Worm (Caenorhabditis elegans) whole organism, L4 larva: ENCODE measurements around the gene srbc-40.

Source experiments
- D1046.2 ChIP-seq: fragments of 200-800 bp; sonication (Bioruptor generic); IDR thresholded peaks from 2 replicates; pipeline ENCODE4 v1.3.6; 2022; ENCODE audit warnings: missing genetic modification characterization, missing compliant biosample characterization
- F10B5.3 ChIP-seq: sonication (generic microtip); optimal IDR thresholded peaks from 2 replicates; lab custom pipeline; 2016; ENCODE audit warnings: mild to moderate bottlenecking, missing genetic modification characterization, missing compliant biosample characterization
- F37D6.2 ChIP-seq: sonication (generic microtip); optimal IDR thresholded peaks from 2 replicates; lab custom pipeline; 2016; ENCODE audit warnings: mild to moderate bottlenecking, missing genetic modification characterization, missing compliant biosample characterization
- F44E2.7 ChIP-seq: fragments of 200-800 bp; sonication (Bioruptor generic); IDR thresholded peaks from 2 replicates; pipeline ENCODE4 v2.1.2; 2022; ENCODE audit warnings: missing genetic modification characterization, missing compliant biosample characterization
- T20F7.1 ChIP-seq: fragments of 200-800 bp; sonication (Bioruptor generic); optimal IDR thresholded peaks from 2 replicates; lab custom pipeline; 2018; ENCODE audit warnings: mild to moderate bottlenecking, missing genetic modification characterization, missing compliant biosample characterization
- Y105C5A.15 ChIP-seq: fragments of 200-800 bp; sonication (Bioruptor generic); IDR thresholded peaks from 2 replicates; pipeline ENCODE4 v1.3.6; 2022; ENCODE audit warnings: missing genetic modification characterization, missing compliant biosample characterization
- Y48G9A.11 ChIP-seq: fragments of 200-800 bp; sonication (Bioruptor generic); IDR thresholded peaks from 2 replicates; pipeline ENCODE4 v1.3.6; 2022; ENCODE audit warnings: missing genetic modification reagents, missing genetic modification characterization, missing compliant biosample characterization
- Y75B8A.6 ChIP-seq: fragments of 200-800 bp; sonication (Bioruptor generic); IDR thresholded peaks from 2 replicates; pipeline ENCODE4 v1.3.6; 2022; ENCODE audit warnings: missing genetic modification reagents, missing genetic modification characterization, missing compliant biosample characterization
- ZK337.2 ChIP-seq: fragments of 200-800 bp; sonication (Bioruptor generic); IDR thresholded peaks from 2 replicates; pipeline ENCODE4 v1.3.6; 2022; ENCODE audit warnings: missing genetic modification reagents, missing genetic modification characterization, missing compliant biosample characterization
- aha-1 ChIP-seq: fragments of 150-350 bp; peaks from one replicate; lab custom pipeline; 2014; ENCODE audit warnings: missing biosample characterization, missing genetic modification characterization
- ceh-20 ChIP-seq: fragments of 200-800 bp; sonication (Bioruptor generic); IDR thresholded peaks from 2 replicates; pipeline ENCODE4 v1.3.6; 2022; ENCODE audit warnings: missing genetic modification reagents, missing genetic modification characterization, missing compliant biosample characterization
- ceh-28 ChIP-seq: fragments of 150-350 bp; optimal IDR thresholded peaks from 2 replicates; lab custom pipeline; 2014; ENCODE audit warnings: missing biosample characterization, missing genetic modification reagents, missing genetic modification characterization
- ceh-32 ChIP-seq: sonication (generic microtip); optimal IDR thresholded peaks from 2 replicates; lab custom pipeline; 2016; ENCODE audit warnings: mild to moderate bottlenecking, missing genetic modification characterization, missing compliant biosample characterization; ENCODE audit not compliant: poor library complexity
- ceh-44 ChIP-seq: fragments of 200-800 bp; sonication (Bioruptor generic); IDR thresholded peaks from 2 replicates; pipeline ENCODE4 v1.3.6; 2022; ENCODE audit warnings: missing genetic modification reagents, missing genetic modification characterization, missing compliant biosample characterization
- daf-12 ChIP-seq: fragments of 150-350 bp; optimal IDR thresholded peaks from 2 replicates; lab custom pipeline; 2014; ENCODE audit warnings: missing biosample characterization, missing genetic modification reagents, missing genetic modification characterization
- daf-16 ChIP-seq, 3 experiments: sonication (generic microtip); optimal IDR thresholded peaks; 2 replicates each; lab custom pipeline; 2016 to 2017; ENCODE audit warnings: missing genetic modification characterization in 3 of 3, missing genetic modification reagents in 3 of 3, mild to moderate bottlenecking in 2 of 3, missing compliant biosample characterization in 2 of 3, missing biosample characterization in 1 of 3, moderate library complexity in 1 of 3
- dmd-9 ChIP-seq: fragments of 200-800 bp; sonication (Bioruptor generic); IDR thresholded peaks from 2 replicates; pipeline ENCODE4 v1.3.6; 2022; ENCODE audit warnings: missing genetic modification reagents, missing genetic modification characterization, missing compliant biosample characterization
- dpl-1 ChIP-seq: fragments of 150-350 bp; optimal IDR thresholded peaks from 2 replicates; lab custom pipeline; 2014; ENCODE audit warnings: missing biosample characterization, missing genetic modification reagents, missing genetic modification characterization
- hif-1 ChIP-seq, 2 experiments: sonication (generic microtip); optimal IDR thresholded peaks; 2 replicates each; lab custom pipeline; 2016 to 2017; ENCODE audit warnings: missing compliant biosample characterization in 2 of 2, missing genetic modification characterization in 2 of 2, missing genetic modification reagents in 2 of 2, missing genotype in 2 of 2, mild to moderate bottlenecking in 1 of 2
- hlh-11 ChIP-seq: fragments of 200-800 bp; sonication (Bioruptor generic); optimal IDR thresholded peaks from 2 replicates; lab custom pipeline; 2018; ENCODE audit warnings: mild to moderate bottlenecking, missing genetic modification characterization, missing compliant biosample characterization
- hmg-1.1 ChIP-seq: fragments of 200-800 bp; sonication (Bioruptor generic); IDR thresholded peaks from 2 replicates; pipeline ENCODE4 v1.3.6; 2022; ENCODE audit warnings: missing genetic modification reagents, missing genetic modification characterization, missing compliant biosample characterization
- jun-1 ChIP-seq: fragments of 150-350 bp; optimal IDR thresholded peaks from 2 replicates; lab custom pipeline; 2014; ENCODE audit warnings: missing biosample characterization, missing genetic modification reagents, missing genetic modification characterization
- lim-7 ChIP-seq: fragments of 200-800 bp; sonication (Bioruptor generic); IDR thresholded peaks from 2 replicates; pipeline ENCODE4 v1.3.6; 2022; ENCODE audit warnings: missing genetic modification characterization, missing compliant biosample characterization
- lin-29 ChIP-seq: fragments of 200-800 bp; sonication (Bioruptor generic); IDR thresholded peaks from 2 replicates; pipeline ENCODE4 v1.3.6; 2022; ENCODE audit warnings: missing genetic modification reagents, missing genetic modification characterization, missing compliant biosample characterization
- lin-38 ChIP-seq: fragments of 200-800 bp; sonication (Bioruptor generic); IDR thresholded peaks from 2 replicates; pipeline ENCODE4 v1.3.6; 2022; ENCODE audit warnings: missing genetic modification reagents, missing genetic modification characterization, missing compliant biosample characterization
- lsy-2 ChIP-seq, 2 experiments: fragments of 150-350 bp in 1 of 2; sonication (generic microtip) in 1 of 2; optimal IDR thresholded peaks; 2 replicates each; lab custom pipeline; 2014 to 2017; ENCODE audit warnings: missing biosample characterization in 2 of 2, missing genetic modification characterization in 2 of 2
- madf-5 ChIP-seq, 2 experiments: fragments of 200-800 bp; sonication (Bioruptor generic); IDR thresholded peaks; 2 replicates each; pipeline ENCODE4 v1.3.6; 2022; ENCODE audit warnings: missing compliant biosample characterization in 2 of 2, missing genetic modification characterization in 2 of 2
- madf-9 ChIP-seq: fragments of 200-800 bp; sonication (Bioruptor generic); conservative IDR thresholded peaks from 2 replicates; pipeline ENCODE4 v1.3.6; 2022; ENCODE audit warnings: missing genetic modification reagents, missing genetic modification characterization, missing compliant biosample characterization
- mdl-1 ChIP-seq, 2 experiments: fragments of 150-350 bp in 1 of 2; sonication (generic microtip) in 1 of 2; optimal IDR thresholded peaks; 2 replicates each; lab custom pipeline; 2014 to 2017; ENCODE audit warnings: missing biosample characterization in 2 of 2, missing genetic modification characterization in 2 of 2
- mdt-29 ChIP-seq: fragments of 200-800 bp; sonication (Bioruptor generic); IDR thresholded peaks from 2 replicates; pipeline ENCODE4 v1.3.6; 2022; ENCODE audit warnings: missing genetic modification reagents, missing genetic modification characterization, missing compliant biosample characterization
- mxl-2 ChIP-seq: fragments of 200-800 bp; sonication (Bioruptor generic); conservative IDR thresholded peaks from 2 replicates; pipeline ENCODE4 v1.3.6; 2022; ENCODE audit warnings: missing genetic modification reagents, missing genetic modification characterization, missing compliant biosample characterization
- mxl-3 ChIP-seq: fragments of 200-800 bp; sonication (Bioruptor generic); optimal IDR thresholded peaks from 2 replicates; lab custom pipeline; 2018; ENCODE audit warnings: mild to moderate bottlenecking, missing genetic modification characterization, missing compliant biosample characterization
- nhr-10 ChIP-seq: fragments of 150-350 bp; optimal IDR thresholded peaks from 2 replicates; lab custom pipeline; 2014; ENCODE audit warnings: missing biosample characterization, missing genetic modification characterization
- nhr-11 ChIP-seq: fragments of 150-350 bp; optimal IDR thresholded peaks from 2 replicates; lab custom pipeline; 2014; ENCODE audit warnings: missing biosample characterization, missing genetic modification characterization
- nhr-25 ChIP-seq: sonication (generic microtip); optimal IDR thresholded peaks from 2 replicates; lab custom pipeline; 2017; ENCODE audit warnings: missing genetic modification characterization, mild to moderate bottlenecking, missing compliant biosample characterization, antibody characterized with exemption, moderate library complexity, borderline replicate concordance; ENCODE audit not compliant: insufficient read depth
- nhr-6 ChIP-seq: fragments of 150-350 bp; optimal IDR thresholded peaks from 2 replicates; lab custom pipeline; 2014; ENCODE audit warnings: missing biosample characterization, missing genetic modification characterization
- nhr-76 ChIP-seq: fragments of 150-350 bp; optimal IDR thresholded peaks from 2 replicates; lab custom pipeline; 2014; ENCODE audit warnings: missing biosample characterization, missing genetic modification characterization
- nhr-77 ChIP-seq: fragments of 150-350 bp; optimal IDR thresholded peaks from 2 replicates; lab custom pipeline; 2014; ENCODE audit warnings: missing biosample characterization, missing genetic modification characterization
- pha-4 ChIP-seq, 2 experiments: fragments of 150-350 bp in 1 of 2; fragments of 200-800 bp in 1 of 2; sonication (Bioruptor generic) in 1 of 2; IDR thresholded peaks in 1 of 2; optimal IDR thresholded peaks in 1 of 2; 2 replicates each; pipeline versions ENCODE4 v1.3.6 to Lab custom; 2014 to 2022; ENCODE audit warnings: missing genetic modification characterization in 2 of 2, missing genetic modification reagents in 2 of 2, missing biosample characterization in 1 of 2, missing compliant biosample characterization in 1 of 2
- php-3 ChIP-seq: fragments of 200-800 bp; sonication (Bioruptor generic); IDR thresholded peaks from 2 replicates; pipeline ENCODE4 v1.3.6; 2022; ENCODE audit warnings: missing genetic modification reagents, missing genetic modification characterization, missing compliant biosample characterization
- pqm-1 ChIP-seq: sonication (generic microtip); optimal IDR thresholded peaks from 2 replicates; lab custom pipeline; 2017; ENCODE audit warnings: missing biosample characterization, missing genetic modification characterization
- set-16 ChIP-seq: fragments of 200-800 bp; sonication (Bioruptor generic); IDR thresholded peaks from 2 replicates; pipeline ENCODE4 v1.3.6; 2022; ENCODE audit warnings: missing genetic modification reagents, missing genetic modification characterization, missing compliant biosample characterization
- snpc-1.2 ChIP-seq: fragments of 200-800 bp; sonication (Bioruptor generic); IDR thresholded peaks from 2 replicates; pipeline ENCODE4 v1.3.6; 2022; ENCODE audit warnings: missing genetic modification reagents, missing genetic modification characterization, missing compliant biosample characterization
- snpc-4 ChIP-seq: fragments of 150-350 bp; optimal IDR thresholded peaks from 2 replicates; lab custom pipeline; 2014; ENCODE audit warnings: missing biosample characterization, missing genetic modification characterization
- tra-1 ChIP-seq: fragments of 200-800 bp; sonication (Bioruptor generic); IDR thresholded peaks from 2 replicates; pipeline ENCODE4 v1.3.6; 2022; ENCODE audit warnings: missing genetic modification reagents, missing genetic modification characterization, missing compliant biosample characterization
- zag-1 ChIP-seq: fragments of 150-350 bp; optimal IDR thresholded peaks from 2 replicates; lab custom pipeline; 2014; ENCODE audit warnings: missing biosample characterization, missing genetic modification characterization
- zip-11 ChIP-seq: fragments of 200-800 bp; sonication (Bioruptor generic); IDR thresholded peaks from 2 replicates; pipeline ENCODE4 v1.3.6; 2022; ENCODE audit warnings: missing genetic modification characterization, missing compliant biosample characterization
- zip-2 ChIP-seq: fragments of 150-350 bp; optimal IDR thresholded peaks from 2 replicates; lab custom pipeline; 2014; ENCODE audit warnings: missing biosample characterization, missing genetic modification characterization

The srbc-40 gene

DNA sequence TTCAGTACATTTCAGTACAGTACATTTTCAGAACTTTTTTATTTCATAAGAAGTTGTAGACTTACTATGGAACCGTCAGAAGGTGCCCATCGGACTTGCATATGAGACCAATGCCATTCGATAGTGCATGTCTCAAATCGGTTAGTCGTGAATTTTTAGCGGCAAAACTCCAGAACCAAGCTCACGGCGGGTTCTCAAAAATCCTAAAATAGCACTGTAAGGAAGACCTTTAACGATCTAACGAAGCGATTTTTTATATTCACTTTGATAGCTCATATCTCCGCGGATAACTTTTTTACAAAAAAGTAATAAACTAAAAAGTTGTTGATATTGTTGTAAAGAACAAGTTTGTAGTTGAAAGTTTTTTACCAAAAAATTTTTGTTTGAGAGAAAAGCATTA is 45.4 kb downstream of the srbc-40 start, which contains the start of gene sru-25:
TSS of gene sru-25 (minus strand) at position 101 of the 400 bp plus-strand sequence.
- no peak for TF ChIP-seq nhr-11 (tag; lab: Kevin White, UChicago)
- no peak for TF ChIP-seq F37D6.2 (tag; lab: Kevin White, UChicago)
- TF ChIP-seq zip-2 (tag; lab: Kevin White, UChicago), result no peak
- TF ChIP-seq ceh-28 (tag; lab: Kevin White, UChicago), result no peak
- TF ChIP-seq mdt-29, result no peak
- no peak for TF ChIP-seq D1046.2 (GFP tag; lab: Robert Waterston, UW)
- TF ChIP-seq lin-38, result no peak
- no peak for TF ChIP-seq ZK337.2 (GFP tag; lab: Robert Waterston, UW)
- no peak for TF ChIP-seq ceh-20 (GFP tag; lab: Robert Waterston, UW)
- TF ChIP-seq, all 104 proteins: peak for 0

DNA sequence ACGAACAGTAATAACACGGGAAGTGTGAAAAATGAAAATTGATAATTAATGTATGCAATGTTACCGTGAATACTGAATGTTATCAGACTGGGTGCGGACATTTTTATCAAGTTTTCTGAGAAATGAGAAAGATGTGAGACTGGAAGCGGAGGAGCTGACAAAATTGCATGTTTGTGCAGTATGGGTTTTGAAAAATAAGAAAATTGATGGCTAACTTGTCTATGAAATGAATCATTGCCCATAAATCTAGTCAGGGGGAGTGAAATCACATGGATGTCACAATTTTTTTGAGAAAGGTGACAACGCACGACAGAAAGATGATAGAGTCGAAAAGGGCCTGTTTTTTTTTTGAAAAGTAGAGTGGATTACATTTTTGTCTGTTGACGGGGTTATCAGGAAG is 48.3 kb downstream of the srbc-40 start, which contains the start of gene sru-24:
TSS of gene sru-24 (minus strand) at position 101 of the 400 bp plus-strand sequence.
- TF ChIP-seq dpl-1 (GFP tag; lab: Kevin White, UChicago), result no peak
- no peak for TF ChIP-seq nhr-25 (tag; lab: Kevin White, UChicago)
- no peak for TF ChIP-seq php-3 (GFP tag; lab: Robert Waterston, UW)
- TF ChIP-seq daf-16 (GFP tag; optimal IDR thresholded peaks at IDR 0.05; lab: Kevin White, UChicago), result no peak
- no peak for TF ChIP-seq daf-16 (tag; optimal IDR thresholded peaks at IDR 0.05; lab: Kevin White, UChicago)
- no peak for TF ChIP-seq snpc-4
- TF ChIP-seq T20F7.1, result no peak
- TF ChIP-seq hmg-1.1 (GFP tag; lab: Robert Waterston, UW), result no peak
- no peak for TF ChIP-seq nhr-10 (tag; lab: Kevin White, UChicago)
- TF ChIP-seq nhr-6 (tag; lab: Kevin White, UChicago), result no peak
- no peak for TF ChIP-seq Y105C5A.15
- no peak for TF ChIP-seq F44E2.7 (GFP tag; lab: Robert Waterston, UW)
- no peak for TF ChIP-seq mxl-2 (GFP tag; lab: Robert Waterston, UW)
- no peak for TF ChIP-seq ceh-44 (GFP tag; lab: Robert Waterston, UW)
- TF ChIP-seq madf-9 (GFP tag; lab: Robert Waterston, UW), result no peak
- no peak for TF ChIP-seq Y75B8A.6
- no peak for TF ChIP-seq snpc-1.2
- no peak for TF ChIP-seq jun-1 (tag; lab: Kevin White, UChicago)
- TF ChIP-seq F10B5.3 (tag; lab: Kevin White, UChicago), result no peak
- TF ChIP-seq madf-5 (GFP tag; IDR thresholded peaks at IDR 0.05; lab: Robert Waterston, UW), result no peak

DNA sequence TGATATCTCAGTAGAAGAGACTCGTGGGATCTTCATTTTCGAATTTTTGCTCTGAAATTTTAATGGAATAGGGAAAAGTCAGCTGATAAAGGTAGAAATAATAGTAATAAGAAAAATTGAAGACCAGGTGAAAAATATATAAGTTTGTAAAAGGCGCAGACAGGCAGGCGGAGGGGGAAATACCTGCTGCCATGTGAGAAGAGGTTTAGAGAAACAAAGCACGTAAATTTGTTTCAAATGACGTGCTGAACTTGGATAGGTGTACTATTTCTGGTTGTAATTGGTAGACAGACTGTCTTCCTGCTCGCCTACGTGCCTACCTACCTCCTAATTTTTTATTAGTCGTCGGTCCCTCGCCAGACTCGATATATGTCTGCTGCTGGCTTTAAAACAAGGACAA is 52.2 kb downstream of the srbc-40 start, which contains the start of gene nhr-180:
TSS of gene nhr-180 (minus strand) at position 52 of the 400 bp plus-strand sequence.
- TF ChIP-seq nhr-76 (tag; lab: Kevin White, UChicago) (no peak), mdl-1 (tag; optimal IDR thresholded peaks at IDR 0.05; lab: Kevin White, UChicago) (peak; percentile 37 to 74), hif-1 (tag; optimal IDR thresholded peaks at IDR 0.05; lab: Kevin White, UChicago) (no peak), aha-1 (peak; percentile 13), hlh-11 (tag; lab: Kevin White, UChicago) (no peak), madf-9 (GFP tag; lab: Robert Waterston, UW) (no peak), daf-12 (tag; lab: Kevin White, UChicago) (no peak), Y48G9A.11 (GFP tag; lab: Robert Waterston, UW) (no peak), lsy-2 (tag; optimal IDR thresholded peaks at IDR 0.05; lab: Kevin White, UChicago) (no peak), mxl-3 (GFP tag; lab: Kevin White, UChicago) (peak; percentile 33), lin-29 (GFP tag; lab: Robert Waterston, UW) (no peak), zag-1 (tag; lab: Kevin White, UChicago) (no peak), set-16 (GFP tag; lab: Robert Waterston, UW) (no peak), Y105C5A.15 (no peak), pha-4 (GFP tag; IDR thresholded peaks at IDR 0.05; lab: Robert Waterston, UW) (no peak), pha-4 (tag; optimal IDR thresholded peaks at IDR 0.05; lab: Kevin White, UChicago) (no peak), php-3 (GFP tag; lab: Robert Waterston, UW) (no peak), nhr-6 (tag; lab: Kevin White, UChicago) (no peak), tra-1 (GFP tag; lab: Robert Waterston, UW) (no peak), lim-7 (no peak), zip-11 (GFP tag; lab: Robert Waterston, UW) (no peak), nhr-77 (tag; lab: Kevin White, UChicago) (peak; percentile 6), dmd-9 (GFP tag; lab: Robert Waterston, UW) (no peak), ceh-32 (no peak), pqm-1 (tag; lab: Kevin White, UChicago) (no peak)
